Worm (Caenorhabditis elegans) whole organism, late embryonic: ENCODE data around the gene B0272.3.
A peak's percentile ranks its signal among the peaks of the same experiment; 100 is the strongest.

Experiments used
- C08G9.2 ChIP-seq: sonication (generic microtip); optimal IDR thresholded peaks from 2 replicates; lab custom pipeline; 2016; ENCODE audit warnings: mild to moderate bottlenecking, missing genetic modification characterization, moderate library complexity, missing compliant biosample characterization
- C38D4.7 ChIP-seq: fragments of 200-800 bp; sonication (Bioruptor generic); optimal IDR thresholded peaks from 2 replicates; lab custom pipeline; 2018; ENCODE audit warnings: mild to moderate bottlenecking, missing genetic modification characterization, moderate library complexity, missing compliant biosample characterization
- K09A11.1 ChIP-seq: sonication (generic microtip); optimal IDR thresholded peaks from 2 replicates; lab custom pipeline; 2017; ENCODE audit warnings: antibody characterized with exemption, mild to moderate bottlenecking, missing genetic modification characterization, missing compliant biosample characterization; ENCODE audit not compliant: insufficient read depth
- T23F11.4 ChIP-seq: fragments of 200-800 bp; sonication (Bioruptor generic); optimal IDR thresholded peaks from 2 replicates; lab custom pipeline; 2018; ENCODE audit warnings: mild to moderate bottlenecking, missing genetic modification characterization, missing compliant biosample characterization
- Y22D7AL.16 ChIP-seq: sonication (generic microtip); optimal IDR thresholded peaks from 2 replicates; lab custom pipeline; 2016; ENCODE audit warnings: missing genetic modification characterization, missing compliant biosample characterization
- ahr-1 ChIP-seq: sonication (generic microtip); optimal IDR thresholded peaks from 2 replicates; lab custom pipeline; 2016; ENCODE audit warnings: missing genetic modification characterization, missing compliant biosample characterization
- ceh-14 ChIP-seq: sonication (generic microtip); optimal IDR thresholded peaks from 2 replicates; lab custom pipeline; 2016; ENCODE audit warnings: missing genotype, missing genetic modification characterization, missing compliant biosample characterization
- ceh-19 ChIP-seq: fragments of 200-800 bp; sonication (Bioruptor generic); optimal IDR thresholded peaks from 2 replicates; lab custom pipeline; 2018; ENCODE audit warnings: mild to moderate bottlenecking, missing genetic modification characterization, missing compliant biosample characterization
- ceh-2 ChIP-seq: sonication (generic microtip); optimal IDR thresholded peaks from 2 replicates; lab custom pipeline; 2016; ENCODE audit warnings: missing genotype, missing genetic modification characterization, missing compliant biosample characterization
- ceh-22 ChIP-seq: sonication (generic microtip); optimal IDR thresholded peaks from 2 replicates; lab custom pipeline; 2017; ENCODE audit warnings: missing biosample characterization, missing genetic modification characterization
- ceh-24 ChIP-seq: sonication (generic microtip); optimal IDR thresholded peaks from 2 replicates; lab custom pipeline; 2016; ENCODE audit warnings: mild to moderate bottlenecking, missing genetic modification characterization, missing compliant biosample characterization
- ceh-30 ChIP-seq: fragments of 150-350 bp; optimal IDR thresholded peaks from 2 replicates; lab custom pipeline; 2014; ENCODE audit warnings: missing biosample characterization, missing genetic modification characterization
- ceh-31 ChIP-seq: sonication (generic microtip); optimal IDR thresholded peaks from 2 replicates; lab custom pipeline; 2016; ENCODE audit warnings: missing genetic modification characterization, missing compliant biosample characterization
- ceh-45 ChIP-seq: fragments of 200-800 bp; sonication (Bioruptor generic); IDR thresholded peaks from 2 replicates; pipeline ENCODE4 v1.3.6; 2022; ENCODE audit warnings: missing genetic modification reagents, missing genetic modification characterization, missing compliant biosample characterization
- ceh-48 ChIP-seq: sonication (generic microtip); optimal IDR thresholded peaks from 2 replicates; lab custom pipeline; 2016; ENCODE audit warnings: missing genetic modification characterization, inconsistent platforms, missing compliant biosample characterization
- che-1 ChIP-seq: sonication (generic microtip); optimal IDR thresholded peaks from 2 replicates; lab custom pipeline; 2016; ENCODE audit warnings: mild to moderate bottlenecking, missing genetic modification characterization, missing compliant biosample characterization
- dve-1 ChIP-seq: sonication (generic microtip); optimal IDR thresholded peaks from 2 replicates; lab custom pipeline; 2017; ENCODE audit warnings: antibody characterized with exemption, mild to moderate bottlenecking, missing genetic modification characterization, missing compliant biosample characterization
- elt-4 ChIP-seq: sonication (generic microtip); optimal IDR thresholded peaks from 2 replicates; lab custom pipeline; 2016; ENCODE audit warnings: missing genetic modification characterization, missing compliant biosample characterization
- ets-4 ChIP-seq: sonication (generic microtip); optimal IDR thresholded peaks from 2 replicates; lab custom pipeline; 2016; ENCODE audit warnings: missing genetic modification characterization, missing compliant biosample characterization
- eyg-1 ChIP-seq: sonication (generic microtip); optimal IDR thresholded peaks from 2 replicates; lab custom pipeline; 2016; ENCODE audit warnings: missing genotype, missing genetic modification characterization, missing compliant biosample characterization
- fkh-6 ChIP-seq: sonication (generic microtip); optimal IDR thresholded peaks from 2 replicates; lab custom pipeline; 2016; ENCODE audit warnings: missing genetic modification characterization, missing compliant biosample characterization
- gmeb-2 ChIP-seq: sonication (generic microtip); optimal IDR thresholded peaks from 2 replicates; lab custom pipeline; 2016; ENCODE audit warnings: missing genetic modification characterization, inconsistent platforms, missing compliant biosample characterization
- hlh-13 ChIP-seq: fragments of 200-800 bp; sonication (Bioruptor generic); optimal IDR thresholded peaks from 2 replicates; lab custom pipeline; 2018; ENCODE audit warnings: mild to moderate bottlenecking, missing genetic modification characterization, missing compliant biosample characterization
- hlh-15 ChIP-seq: sonication (generic microtip); optimal IDR thresholded peaks from 2 replicates; lab custom pipeline; 2016; ENCODE audit warnings: missing genetic modification characterization, missing compliant biosample characterization
- hlh-30 ChIP-seq: sonication (generic microtip); optimal IDR thresholded peaks from 2 replicates; lab custom pipeline; 2017; ENCODE audit warnings: antibody characterized with exemption, missing genetic modification characterization, missing compliant biosample characterization; ENCODE audit not compliant: insufficient read depth
- hlh-6 ChIP-seq: sonication (generic microtip); optimal IDR thresholded peaks from 2 replicates; lab custom pipeline; 2016; ENCODE audit warnings: missing genotype, missing genetic modification characterization, missing compliant biosample characterization
- lim-6 ChIP-seq: sonication (generic microtip); optimal IDR thresholded peaks from 2 replicates; lab custom pipeline; 2016; ENCODE audit warnings: missing genetic modification characterization, missing compliant biosample characterization
- lin-11 ChIP-seq: fragments of 200-800 bp; sonication (Bioruptor generic); optimal IDR thresholded peaks from 2 replicates; lab custom pipeline; 2018; ENCODE audit warnings: mild to moderate bottlenecking, missing genetic modification characterization, missing compliant biosample characterization
- madf-2 ChIP-seq: sonication (generic microtip); optimal IDR thresholded peaks from 2 replicates; lab custom pipeline; 2017; ENCODE audit warnings: missing genetic modification characterization, missing compliant biosample characterization
- mec-3 ChIP-seq: sonication (generic microtip); optimal IDR thresholded peaks from 2 replicates; lab custom pipeline; 2016; ENCODE audit warnings: borderline replicate concordance, missing genetic modification characterization, missing compliant biosample characterization
- nhr-11 ChIP-seq: fragments of 150-350 bp; optimal IDR thresholded peaks from 2 replicates; lab custom pipeline; 2014; ENCODE audit warnings: missing biosample characterization, missing genetic modification characterization
- nhr-232 ChIP-seq: sonication (generic microtip); optimal IDR thresholded peaks from 2 replicates; lab custom pipeline; 2016; ENCODE audit warnings: missing genetic modification characterization, missing compliant biosample characterization
- npax-4 ChIP-seq: sonication (generic microtip); optimal IDR thresholded peaks from 2 replicates; lab custom pipeline; 2016; ENCODE audit warnings: missing genetic modification characterization, missing compliant biosample characterization
- odd-2 ChIP-seq: sonication (generic microtip); optimal IDR thresholded peaks from 2 replicates; lab custom pipeline; 2017; ENCODE audit warnings: antibody characterized with exemption, mild to moderate bottlenecking, missing genetic modification characterization, missing compliant biosample characterization
- pag-3 ChIP-seq: sonication (generic microtip); optimal IDR thresholded peaks from 2 replicates; lab custom pipeline; 2016; ENCODE audit warnings: missing compliant biosample characterization, missing genetic modification characterization, borderline replicate concordance
- pat-9 ChIP-seq: fragments of 200-800 bp; sonication (Bioruptor generic); optimal IDR thresholded peaks from 2 replicates; lab custom pipeline; 2018; ENCODE audit warnings: mild to moderate bottlenecking, missing genetic modification characterization, moderate library complexity, missing compliant biosample characterization
- pax-1 ChIP-seq: fragments of 150-350 bp; optimal IDR thresholded peaks from 2 replicates; lab custom pipeline; 2014; ENCODE audit warnings: missing biosample characterization, missing genetic modification characterization
- pha-2 ChIP-seq: sonication (generic microtip); optimal IDR thresholded peaks from 2 replicates; lab custom pipeline; 2017; ENCODE audit warnings: mild to moderate bottlenecking, missing genetic modification characterization, missing compliant biosample characterization
- pqm-1 ChIP-seq: sonication (generic microtip); optimal IDR thresholded peaks from 2 replicates; lab custom pipeline; 2016; ENCODE audit warnings: missing genetic modification characterization, missing compliant biosample characterization
- ref-2 ChIP-seq: sonication (generic microtip); optimal IDR thresholded peaks from 2 replicates; lab custom pipeline; 2016; ENCODE audit warnings: missing genetic modification characterization, missing compliant biosample characterization
- sdc-2 ChIP-seq: sonication (generic microtip); optimal IDR thresholded peaks from 2 replicates; lab custom pipeline; 2016; ENCODE audit warnings: missing genotype, missing genetic modification characterization, missing compliant biosample characterization
- sox-2 ChIP-seq: fragments of 200-800 bp; sonication (Bioruptor generic); IDR thresholded peaks from 2 replicates; pipeline ENCODE4 v1.3.6; 2022; ENCODE audit warnings: missing genetic modification reagents, missing genetic modification characterization, missing compliant biosample characterization
- tbx-2 ChIP-seq: sonication (generic microtip); optimal IDR thresholded peaks from 2 replicates; lab custom pipeline; 2016; ENCODE audit warnings: missing genetic modification characterization, missing compliant biosample characterization
- tbx-7 ChIP-seq: sonication (generic microtip); optimal IDR thresholded peaks from 2 replicates; lab custom pipeline; 2016; ENCODE audit warnings: missing genotype, missing genetic modification characterization, missing compliant biosample characterization
- ttx-3 ChIP-seq: sonication (generic microtip); optimal IDR thresholded peaks from 2 replicates; lab custom pipeline; 2016; ENCODE audit warnings: missing genetic modification reagents, missing genetic modification characterization, missing compliant biosample characterization
- unc-3 ChIP-seq, 2 experiments: fragments of 200-800 bp in 1 of 2; sonication (Bioruptor generic) in 1 of 2; sonication (generic microtip) in 1 of 2; conservative IDR thresholded peaks in 1 of 2; optimal IDR thresholded peaks in 1 of 2; 2 replicates each; pipeline versions ENCODE4 v1.3.6 to Lab custom; 2016 to 2022; ENCODE audit warnings: missing compliant biosample characterization in 2 of 2, missing genetic modification characterization in 2 of 2, missing genetic modification reagents in 1 of 2
- unc-86 ChIP-seq: sonication (generic microtip); optimal IDR thresholded peaks from 2 replicates; lab custom pipeline; 2016; ENCODE audit warnings: missing genetic modification characterization, missing compliant biosample characterization
- ztf-16 ChIP-seq: sonication (generic microtip); optimal IDR thresholded peaks from 2 replicates; lab custom pipeline; 2017; ENCODE audit warnings: missing genetic modification characterization, missing compliant biosample characterization

The B0272.3 gene

ce11 chrX:9465722-9466132, 34.5 kb downstream of the B0272.3 start (continued):
- peak; percentile 80 for TF ChIP-seq K09A11.1 (tag; lab: Kevin White, UChicago)
- peak; percentile 96 for TF ChIP-seq dve-1 (tag; lab: Kevin White, UChicago)
- TF ChIP-seq ceh-24 (tag; lab: Kevin White, UChicago) = no peak
- no peak for TF ChIP-seq ceh-19 (GFP tag; lab: Kevin White, UChicago)
- TF ChIP-seq tbx-7 = peak; percentile 47
- TF ChIP-seq che-1 (tag; lab: Kevin White, UChicago) = no peak
- peak; percentile 21 for TF ChIP-seq pat-9
- TF ChIP-seq ceh-14 (tag; lab: Kevin White, UChicago) = peak; percentile 63
- TF ChIP-seq nhr-11 = peak; percentile 18
- TF ChIP-seq gmeb-2 (tag; lab: Kevin White, UChicago) = peak; percentile 1
- peak; percentile 67 for TF ChIP-seq ztf-16
- TF ChIP-seq mec-3 (tag; lab: Kevin White, UChicago) = no peak
- TF ChIP-seq pqm-1 (tag; lab: Kevin White, UChicago) = peak; percentile 81
- TF ChIP-seq ceh-30 = peak; percentile 13
- no peak for TF ChIP-seq eyg-1 (tag; lab: Kevin White, UChicago)
- no peak for TF ChIP-seq lim-6 (tag; lab: Kevin White, UChicago)
- no peak for TF ChIP-seq hlh-6 (tag; lab: Kevin White, UChicago)
- TF ChIP-seq ceh-31 (tag; lab: Kevin White, UChicago) = peak; percentile 94
- no peak for TF ChIP-seq pha-2 (tag; lab: Kevin White, UChicago)
- 0 out of 2 replicates have a peak, but pooled peaks have one; percentile 14 for TF ChIP-seq sox-2 (GFP tag; lab: Robert Waterston, UW)
- TF ChIP-seq ceh-48 (tag; lab: Kevin White, UChicago) = peak; percentile 86
- TF ChIP-seq odd-2 (tag; lab: Kevin White, UChicago) = peak; percentile 42
- peak; percentile 63 for TF ChIP-seq ceh-2 (tag; lab: Kevin White, UChicago)
- no peak for TF ChIP-seq lin-11
- no peak for TF ChIP-seq nhr-232
- TF ChIP-seq hlh-30 (tag; lab: Kevin White, UChicago) = peak; percentile 72
- TF ChIP-seq ref-2 (tag; lab: Kevin White, UChicago) = peak; percentile 77
- no peak for TF ChIP-seq unc-3 (GFP tag; conservative IDR thresholded peaks at IDR 0.05; lab: Robert Waterston, UW)
- no peak for TF ChIP-seq unc-3 (tag; optimal IDR thresholded peaks at IDR 0.05; lab: Kevin White, UChicago)
- TF ChIP-seq, all 69 proteins: peak for 37

DNA sequence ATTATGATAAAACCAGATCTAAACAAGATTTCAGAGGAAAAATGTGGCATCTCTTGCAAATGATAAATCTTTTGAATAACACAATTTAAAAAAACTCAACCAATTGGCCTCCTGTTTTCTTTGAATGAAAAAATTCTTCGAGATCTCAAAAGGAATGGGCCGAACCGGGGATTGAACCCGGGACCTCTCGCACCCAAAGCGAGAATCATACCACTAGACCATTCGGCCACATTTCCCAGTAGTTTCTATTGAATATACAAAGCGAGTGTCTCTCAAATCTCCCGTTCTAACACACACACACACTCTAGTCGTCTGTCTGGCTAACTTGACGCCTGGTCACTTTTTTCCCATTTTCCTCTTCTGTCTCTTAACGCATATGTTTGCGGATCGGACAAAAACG, 36.3 kb downstream of the B0272.3 start:
- TF ChIP-seq ets-4 (tag; lab: Kevin White, UChicago) (peak; percentile 27), T23F11.4 (GFP tag; lab: Kevin White, UChicago) (peak; percentile 78), ref-2 (tag; lab: Kevin White, UChicago) (peak; percentile 40), hlh-6 (tag; lab: Kevin White, UChicago) (peak; percentile 90), eyg-1 (tag; lab: Kevin White, UChicago) (peak; percentile 39), mec-3 (tag; lab: Kevin White, UChicago) (no peak), tbx-7 (peak; percentile 49), hlh-13 (GFP tag; lab: Kevin White, UChicago) (peak; percentile 79), C38D4.7 (peak; percentile 74), sox-2 (GFP tag; lab: Robert Waterston, UW) (peak; percentile 89), npax-4 (tag; lab: Kevin White, UChicago) (peak; percentile 61), ttx-3 (tag; lab: Kevin White, UChicago) (peak; percentile 89), ceh-2 (tag; lab: Kevin White, UChicago) (peak; percentile 79), pat-9 (peak; percentile 86), pha-2 (tag; lab: Kevin White, UChicago) (peak; percentile 87), ceh-31 (tag; lab: Kevin White, UChicago) (peak; percentile 70), fkh-6 (tag; lab: Kevin White, UChicago) (peak; percentile 80), unc-86 (tag; lab: Kevin White, UChicago) (peak; percentile 86), gmeb-2 (tag; lab: Kevin White, UChicago) (peak; percentile 87), pax-1 (tag; lab: Kevin White, UChicago) (peak; percentile 54), C08G9.2 (peak; percentile 61), ceh-22 (tag; lab: Kevin White, UChicago) (no peak), ceh-19 (GFP tag; lab: Kevin White, UChicago) (peak; percentile 88), elt-4 (tag; lab: Kevin White, UChicago) (peak; percentile 58), tbx-2 (tag; lab: Kevin White, UChicago) (peak; percentile 78), pag-3 (tag; lab: Kevin White, UChicago) (peak; percentile 51), sdc-2 (tag; lab: Kevin White, UChicago) (peak; percentile 96), Y22D7AL.16 (tag; lab: Kevin White, UChicago) (peak; percentile 73), madf-2 (peak; percentile 85), hlh-15 (tag; lab: Kevin White, UChicago) (peak; percentile 82), ceh-45 (GFP tag; lab: Robert Waterston, UW) (peak; percentile 90), ahr-1 (tag; lab: Kevin White, UChicago) (peak; percentile 84), lim-6 (tag; lab: Kevin White, UChicago) (peak; percentile 7), ceh-14 (tag; lab: Kevin White, UChicago) (peak; percentile 90)
